Fruit fly (Drosophila melanogaster) whole organism, adult: ENCODE results near the gene CG9926.

Experiments
- CG11617 ChIP-seq: fragments of 200-800 bp; sonication (Bioruptor generic); optimal IDR thresholded peaks from 2 replicates; lab custom pipeline; 2017; ENCODE audit warnings: mild to moderate bottlenecking, missing biosample characterization, missing genetic modification reagents, missing genetic modification characterization
- CG12768 ChIP-seq: fragments of 200-800 bp; sonication (Bioruptor generic); optimal IDR thresholded peaks from 2 replicates; lab custom pipeline; 2017; ENCODE audit warnings: missing biosample characterization, missing genetic modification characterization, mild to moderate bottlenecking, moderate library complexity, missing genetic modification reagents
- CG14711 ChIP-seq: fragments of 200-800 bp; sonication (Bioruptor generic); optimal IDR thresholded peaks from 2 replicates; lab custom pipeline; 2018; ENCODE audit warnings: missing biosample characterization, mild to moderate bottlenecking, missing genetic modification characterization, moderate library complexity
- CG1620 ChIP-seq: fragments of 200-800 bp; sonication (Bioruptor generic); optimal IDR thresholded peaks from 2 replicates; lab custom pipeline; 2016; ENCODE audit warnings: missing biosample characterization, missing genetic modification characterization
- CG33017 ChIP-seq: fragments of 200-800 bp; sonication (Bioruptor generic); optimal IDR thresholded peaks from 2 replicates; lab custom pipeline; 2018; ENCODE audit warnings: missing biosample characterization, mild to moderate bottlenecking, missing genetic modification characterization, moderate library complexity
- CG5204 ChIP-seq: fragments of 200-800 bp; sonication (Bioruptor generic); optimal IDR thresholded peaks from 2 replicates; lab custom pipeline; 2016; ENCODE audit warnings: missing biosample characterization, missing genetic modification characterization
- CG7045 ChIP-seq: fragments of 200-800 bp; sonication (Bioruptor generic); optimal IDR thresholded peaks from 2 replicates; lab custom pipeline; 2017; ENCODE audit warnings: missing biosample characterization, mild to moderate bottlenecking, missing genetic modification characterization
- CG7101 ChIP-seq: fragments of 200-800 bp; sonication (Bioruptor generic); optimal IDR thresholded peaks from 2 replicates; lab custom pipeline; 2018; ENCODE audit warnings: missing biosample characterization, mild to moderate bottlenecking, missing genetic modification characterization, moderate library complexity
- Clk ChIP-seq: fragments of 200-800 bp; sonication (Bioruptor generic); optimal IDR thresholded peaks from 2 replicates; lab custom pipeline; 2017; ENCODE audit warnings: missing biosample characterization, missing genetic modification characterization
- Crg-1 ChIP-seq: fragments of 200-800 bp; sonication (Bioruptor generic); optimal IDR thresholded peaks from 2 replicates; lab custom pipeline; 2016; ENCODE audit warnings: missing biosample characterization, missing genetic modification characterization
- Hr96 ChIP-seq: fragments of 200-800 bp; sonication (Bioruptor generic); optimal IDR thresholded peaks from 2 replicates; lab custom pipeline; 2016; ENCODE audit warnings: missing biosample characterization, missing genetic modification characterization
- Mnt ChIP-seq: fragments of 200-800 bp; sonication (Bioruptor generic); optimal IDR thresholded peaks from 2 replicates; lab custom pipeline; 2016; ENCODE audit warnings: missing biosample characterization, mild to moderate bottlenecking, missing genetic modification characterization
- bab1 ChIP-seq: fragments of 200-800 bp; sonication (Bioruptor generic); optimal IDR thresholded peaks from 3 replicates; lab custom pipeline; 2019; ENCODE audit warnings: missing biosample characterization, mild to moderate bottlenecking, missing genetic modification characterization, moderate library complexity
- cic ChIP-seq: fragments of 200-800 bp; sonication (Bioruptor generic); optimal IDR thresholded peaks from 2 replicates; lab custom pipeline; 2017; ENCODE audit warnings: missing biosample characterization, mild to moderate bottlenecking, missing genetic modification characterization, moderate library complexity
- cnc ChIP-seq, 2 experiments: fragments of >200 bp; optimal IDR thresholded peaks; 2 replicates each; lab custom pipeline; 2017
- kay ChIP-seq: fragments of 200-800 bp; sonication (Bioruptor generic); peaks from one replicate; lab custom pipeline; 2016; ENCODE audit warnings: missing biosample characterization, missing genetic modification characterization, borderline replicate concordance
- ovo ChIP-seq: fragments of 200-800 bp; sonication (Bioruptor generic); optimal IDR thresholded peaks from 2 replicates; lab custom pipeline; 2016; ENCODE audit warnings: missing biosample characterization, missing genetic modification characterization
- pad ChIP-seq: fragments of 200-800 bp; sonication (Bioruptor generic); optimal IDR thresholded peaks from 3 replicates; lab custom pipeline; 2017; ENCODE audit warnings: missing biosample characterization, missing genetic modification characterization, mild to moderate bottlenecking, moderate library complexity, missing genetic modification reagents
- tj ChIP-seq: fragments of 200-800 bp; sonication (Bioruptor generic); optimal IDR thresholded peaks from 3 replicates; lab custom pipeline; 2017; ENCODE audit warnings: missing biosample characterization, mild to moderate bottlenecking, missing genetic modification characterization, moderate library complexity
- toe ChIP-seq: fragments of 200-800 bp; sonication (Bioruptor generic); optimal IDR thresholded peaks from 2 replicates; lab custom pipeline; 2016; ENCODE audit warnings: missing biosample characterization, missing genetic modification characterization

Gene CG9926

dm6 chr3R:13946117-13946516 is 4.8 kb downstream of the CG9926 start:
- TF ChIP-seq CG7045 (no peak), tj (no peak), CG11617 (GFP tag; lab: Kevin White, UChicago) (no peak), CG12768 (GFP tag; lab: Kevin White, UChicago) (no peak), CG5204 (no peak), CG7101 (tag; lab: Kevin White, UChicago) (no peak), cnc (optimal IDR thresholded peaks at IDR 0.05; lab: Kevin White, UChicago) (no peak), pad (GFP tag; lab: Kevin White, UChicago) (no peak)

- no peak for TF ChIP-seq CG7101 (tag; lab: Kevin White, UChicago)
- no peak for TF ChIP-seq CG11617 (GFP tag; lab: Kevin White, UChicago)
- TF ChIP-seq tj, result no peak
- TF ChIP-seq cic (GFP tag; lab: Kevin White, UChicago), result no peak
- TF ChIP-seq Crg-1 (GFP tag; lab: Kevin White, UChicago), result no peak
Observed at dm6 chr3R:13945712-13946111, 5.2 kb downstream of the CG9926 start, which contains the start of gene Art6. Art6 (minus strand) TSS chr3R:13945812.

dm6 chr3R:13943360-13943759 is 7.6 kb downstream of the CG9926 start, which contains the start of gene Art9:
Art9 (minus strand) TSS chr3R:13943460.
- TF ChIP-seq CG7045 (no peak), tj (no peak), CG12768 (GFP tag; lab: Kevin White, UChicago) (no peak), kay (no peak), CG11617 (GFP tag; lab: Kevin White, UChicago) (no peak), pad (GFP tag; lab: Kevin White, UChicago) (no peak), CG5204 (no peak), cic (GFP tag; lab: Kevin White, UChicago) (no peak), Crg-1 (GFP tag; lab: Kevin White, UChicago) (no peak), ovo (GFP tag; lab: Kevin White, UChicago) (no peak), bab1 (GFP tag; lab: Kevin White, UChicago) (no peak), CG14711 (tag; lab: Kevin White, UChicago) (no peak), CG33017 (no peak), CG1620 (GFP tag; lab: Kevin White, UChicago) (no peak), cnc (optimal IDR thresholded peaks at IDR 0.05; lab: Kevin White, UChicago) (no peak), toe (GFP tag; lab: Kevin White, UChicago) (no peak), Hr96 (GFP tag; lab: Kevin White, UChicago) (no peak), Mnt (GFP tag; lab: Kevin White, UChicago) (no peak)

dm6 chr3R:13941390-13941789 is 9.5 kb downstream of the CG9926 start:
- TF ChIP-seq bab1 (GFP tag; lab: Kevin White, UChicago), result no peak
- TF ChIP-seq tj, result no peak
- TF ChIP-seq Hr96 (GFP tag; lab: Kevin White, UChicago), result no peak
- TF ChIP-seq ovo (GFP tag; lab: Kevin White, UChicago), result no peak
- no peak for TF ChIP-seq toe (GFP tag; lab: Kevin White, UChicago)
- TF ChIP-seq CG14711 (tag; lab: Kevin White, UChicago), result no peak
- TF ChIP-seq CG7045, result no peak
- TF ChIP-seq Clk, result no peak
- TF ChIP-seq CG5204, result no peak

dm6 chr3R:13939353-13940049 is 11.4 kb downstream of the CG9926 start:
- no peak for TF ChIP-seq CG5204
- no peak for TF ChIP-seq pad (GFP tag; lab: Kevin White, UChicago)
- TF ChIP-seq cic (GFP tag; lab: Kevin White, UChicago), result no peak
- TF ChIP-seq Mnt (GFP tag; lab: Kevin White, UChicago), result no peak
- TF ChIP-seq CG14711 (tag; lab: Kevin White, UChicago), result no peak
- TF ChIP-seq CG11617 (GFP tag; lab: Kevin White, UChicago), result no peak
- no peak for TF ChIP-seq CG7101 (tag; lab: Kevin White, UChicago)
- TF ChIP-seq ovo (GFP tag; lab: Kevin White, UChicago), result no peak
- TF ChIP-seq CG33017, result no peak
- no peak for TF ChIP-seq Hr96 (GFP tag; lab: Kevin White, UChicago)
- TF ChIP-seq cnc (optimal IDR thresholded peaks at IDR 0.05; lab: Kevin White, UChicago), result no peak
- TF ChIP-seq toe (GFP tag; lab: Kevin White, UChicago), result no peak

dm6 chr3R:13936309-13936708 is 14.6 kb downstream of the CG9926 start:
- TF ChIP-seq Clk (no peak), CG33017 (no peak)

dm6 chr3R:13934618-13935017 is 16.3 kb downstream of the CG9926 start:
- TF ChIP-seq tj, result no peak

dm6 chr3R:13933966-13934365 is 17.0 kb downstream of the CG9926 start:
- no peak for TF ChIP-seq Crg-1 (GFP tag; lab: Kevin White, UChicago)
- TF ChIP-seq Clk, result no peak
- TF ChIP-seq CG33017, result no peak
